Worm (Caenorhabditis elegans) whole organism, L3 larva: ENCODE data around the gene srw-44.

ENCODE experiments used
- eor-1 ChIP-seq, 2 experiments: fragments of 150-350 bp; optimal IDR thresholded peaks; 2 replicates each; lab custom pipeline; 2014 to 2018; ENCODE audit warnings: missing biosample characterization in 2 of 2, missing genetic modification characterization in 2 of 2
- fkh-10 ChIP-seq: sonication (generic microtip); optimal IDR thresholded peaks from 2 replicates; lab custom pipeline; 2017; ENCODE audit warnings: missing biosample characterization, missing genetic modification reagents, missing genetic modification characterization
- jun-1 ChIP-seq: fragments of 150-350 bp; optimal IDR thresholded peaks from 2 replicates; lab custom pipeline; 2014; ENCODE audit warnings: missing biosample characterization, missing genetic modification reagents, missing genetic modification characterization
- lin-15B ChIP-seq: fragments of 150-350 bp; optimal IDR thresholded peaks from 2 replicates; lab custom pipeline; 2014; ENCODE audit warnings: missing biosample characterization, missing genetic modification characterization
- mdl-1 ChIP-seq: fragments of 150-350 bp; optimal IDR thresholded peaks from 2 replicates; lab custom pipeline; 2014; ENCODE audit warnings: missing biosample characterization, missing genetic modification characterization
- nfya-1 ChIP-seq: sonication (generic microtip); optimal IDR thresholded peaks from 2 replicates; lab custom pipeline; 2017; ENCODE audit warnings: missing genetic modification characterization, mild to moderate bottlenecking, missing compliant biosample characterization, antibody characterized with exemption, moderate library complexity; ENCODE audit not compliant: insufficient read depth
- nhr-237 ChIP-seq: fragments of 150-350 bp; optimal IDR thresholded peaks from 2 replicates; lab custom pipeline; 2014; ENCODE audit warnings: missing biosample characterization, missing genetic modification characterization
- pha-4 ChIP-seq: fragments of 150-350 bp; optimal IDR thresholded peaks from 2 replicates; lab custom pipeline; 2014; ENCODE audit warnings: missing biosample characterization, missing genetic modification reagents, missing genetic modification characterization
- pqm-1 ChIP-seq: fragments of 150-350 bp; optimal IDR thresholded peaks from 2 replicates; lab custom pipeline; 2017; ENCODE audit warnings: missing biosample characterization, missing genetic modification characterization, inconsistent platforms
- sea-2 ChIP-seq: fragments of 150-350 bp; sonication (generic microtip); optimal IDR thresholded peaks from 4 replicates; lab custom pipeline; 2014; ENCODE audit warnings: missing biosample characterization, missing genetic modification reagents, missing genetic modification characterization
- skn-1 ChIP-seq: fragments of 150-350 bp; optimal IDR thresholded peaks from 2 replicates; lab custom pipeline; 2014; ENCODE audit warnings: missing biosample characterization, missing genetic modification characterization
- unc-62 ChIP-seq: fragments of 150-350 bp; sonication (generic microtip); optimal IDR thresholded peaks from 4 replicates; lab custom pipeline; 2014; ENCODE audit warnings: missing biosample characterization, missing genetic modification reagents, missing genetic modification characterization

DNA sequence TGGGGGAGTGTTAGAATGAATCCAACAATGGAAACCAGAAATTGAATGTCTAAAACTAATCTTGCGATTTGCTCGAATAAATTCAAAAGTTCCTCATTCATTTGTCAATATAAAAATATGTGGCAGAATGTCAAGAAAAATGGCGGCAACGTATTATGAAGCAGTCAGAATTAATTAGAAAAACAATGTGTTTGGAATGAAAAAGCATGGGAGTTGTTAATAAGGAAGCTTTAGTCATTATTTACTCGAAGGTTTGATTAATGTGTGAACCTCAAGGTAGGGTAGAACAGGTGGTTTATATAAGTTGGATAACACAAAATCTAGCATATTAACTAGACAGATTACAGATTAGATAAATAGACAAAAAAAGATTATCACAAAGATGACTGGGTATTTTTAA, 41.9 kb upstream of the srw-44 start, which contains the start of gene srw-76:
- no peak for TF ChIP-seq fkh-10 (GFP tag; lab: Kevin White, UChicago)
- TF ChIP-seq sea-2 (GFP tag; lab: Kevin White, UChicago) = no peak
- no peak for TF ChIP-seq unc-62
- TF ChIP-seq pha-4 (tag; lab: Kevin White, UChicago) = no peak
- TF ChIP-seq mdl-1 (tag; lab: Kevin White, UChicago) = no peak
- TF ChIP-seq lin-15B (tag; lab: Kevin White, UChicago) = no peak
- TF ChIP-seq eor-1 (tag; optimal IDR thresholded peaks at IDR 0.05; lab: Kevin White, UChicago) = no peak
- TF ChIP-seq skn-1 (tag; lab: Kevin White, UChicago) = no peak
- no peak for TF ChIP-seq nfya-1 (tag; lab: Kevin White, UChicago)
- no peak for TF ChIP-seq jun-1 (tag; lab: Kevin White, UChicago)
- TF ChIP-seq pqm-1 (tag; lab: Kevin White, UChicago) = no peak
- no peak for TF ChIP-seq nhr-237
